Worm (Caenorhabditis elegans): ENCODE data around the gene clec-141.

The clec-141 gene

ce11 chrII:5423832-5424231, 16.4 kb upstream of the clec-141 start, which contains the start of gene F07F6.7 (continued):
- TF ChIP-seq lin-1 (GFP tag; IDR thresholded peaks at IDR 0.05), result no peak
- no peak for TF ChIP-seq D1046.2 (GFP tag; IDR thresholded peaks at IDR 0.05)
- TF ChIP-seq T20F7.1 (GFP tag; optimal IDR thresholded peaks at IDR 0.05), result peak; percentile 30
- no peak for TF ChIP-seq zip-11 (GFP tag; IDR thresholded peaks at IDR 0.05)
- no peak for TF ChIP-seq lin-29 (GFP tag; IDR thresholded peaks at IDR 0.05)
- TF ChIP-seq ztf-7 (tag; optimal IDR thresholded peaks at IDR 0.05), result no peak
- TF ChIP-seq zfp-2 (tag; optimal IDR thresholded peaks at IDR 0.05), result no peak
- TF ChIP-seq duxl-1 (tag; optimal IDR thresholded peaks at IDR 0.05; ENCODE audit: poor library complexity), result no peak
- no peak for TF ChIP-seq aha-1 (tag)
- no peak for TF ChIP-seq F26F4.8 (GFP tag; conservative IDR thresholded peaks at IDR 0.05)
- TF ChIP-seq pha-4 (GFP tag; IDR thresholded peaks at IDR 0.05), result no peak
- TF ChIP-seq pha-4 (tag; optimal IDR thresholded peaks at IDR 0.05), result no peak
- TF ChIP-seq ztf-11 (tag; optimal IDR thresholded peaks at IDR 0.05), result no peak
- TF ChIP-seq saeg-2 (GFP tag; IDR thresholded peaks at IDR 0.05), result no peak
- no peak for TF ChIP-seq F37D6.2 (tag; optimal IDR thresholded peaks at IDR 0.05)
- TF ChIP-seq ceh-32 (tag; optimal IDR thresholded peaks at IDR 0.05; ENCODE audit: poor library complexity), result no peak
- TF ChIP-seq mxl-3 (GFP tag; optimal IDR thresholded peaks at IDR 0.05), result no peak
- TF ChIP-seq daf-19 (GFP tag; conservative IDR thresholded peaks at IDR 0.05), result no peak
- TF ChIP-seq nhr-77 (tag; optimal IDR thresholded peaks at IDR 0.05), result no peak
- no peak for TF ChIP-seq zag-1 (tag; optimal IDR thresholded peaks at IDR 0.05)
- TF ChIP-seq Y75B8A.6 (GFP tag; IDR thresholded peaks at IDR 0.05), result no peak
- no peak for TF ChIP-seq arid-1 (GFP tag; conservative IDR thresholded peaks at IDR 0.05)

DNA sequence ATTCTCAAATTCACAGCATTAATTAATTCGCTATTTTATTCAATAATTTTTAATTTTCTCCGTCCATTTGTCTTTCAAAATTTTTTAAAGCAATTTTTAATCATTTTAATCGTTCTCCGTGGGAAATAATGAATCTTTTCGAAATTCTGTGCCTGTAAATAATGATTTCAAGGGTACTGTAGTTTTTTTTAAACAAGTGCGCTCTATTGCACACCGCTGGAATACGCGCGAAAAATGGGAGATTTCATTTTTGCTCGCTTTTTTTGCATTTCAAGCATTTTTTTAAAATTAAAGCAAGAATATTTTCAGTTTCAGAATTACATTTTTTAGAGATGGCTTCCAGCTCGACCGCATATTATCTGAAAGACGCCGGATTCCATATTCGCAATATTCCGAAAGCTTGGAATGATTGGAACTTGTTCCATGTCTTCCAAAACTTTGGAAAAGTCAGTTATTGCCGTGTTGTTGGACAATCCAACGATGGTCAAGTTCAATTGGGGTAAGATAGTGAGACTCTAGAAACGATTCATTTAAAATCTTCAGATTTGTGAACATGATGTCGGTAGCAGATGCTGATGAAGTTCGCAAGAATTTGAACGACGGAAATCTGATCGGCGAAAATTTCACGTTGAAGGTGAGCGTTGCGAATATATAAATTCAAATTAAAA, 13.6 kb upstream of the clec-141 start, which contains the start of gene tofu-6:
Gene tofu-6 (plus strand): TSS at position 302 of the 668 bp plus-strand sequence.
- TF ChIP-seq Y48G9A.11 (GFP tag; IDR thresholded peaks at IDR 0.05) (0 out of 2 replicates have a peak, but pooled peaks have one; percentile 56), unc-130 (GFP tag; optimal IDR thresholded peaks at IDR 0.05) (peak; percentile 53), lin-38 (GFP tag; IDR thresholded peaks at IDR 0.05) (peak; percentile 94), php-3 (GFP tag; IDR thresholded peaks at IDR 0.05) (no peak), ceh-28 (tag; optimal IDR thresholded peaks at IDR 0.05) (no peak), lsy-2 (tag; optimal IDR thresholded peaks at IDR 0.05) (peak in 1 of 2 experiments; percentile 92), mxl-3 (GFP tag; optimal IDR thresholded peaks at IDR 0.05) (no peak), F49E8.2 (tag; optimal IDR thresholded peaks at IDR 0.05; ENCODE audit: borderline replicate concordance) (peak; percentile 41), dpl-1 (GFP tag; optimal IDR thresholded peaks at IDR 0.05) (peak; percentile 45), aha-1 (tag) (peak; percentile 59)

- TF ChIP-seq unc-62 (GFP tag; optimal IDR thresholded peaks at IDR 0.05 in 1 of 2) (peak in 1 of 2 experiments; percentile 57), unc-62 (tag; optimal IDR thresholded peaks at IDR 0.05) (no peak), jun-1 (tag; optimal IDR thresholded peaks at IDR 0.05) (no peak)
Observed at ce11 chrII:5418929-5419328, 11.5 kb upstream of the clec-141 start, which contains the start of gene EEED8.15. Gene EEED8.15 (plus strand): TSS chrII:5419229.

DNA sequence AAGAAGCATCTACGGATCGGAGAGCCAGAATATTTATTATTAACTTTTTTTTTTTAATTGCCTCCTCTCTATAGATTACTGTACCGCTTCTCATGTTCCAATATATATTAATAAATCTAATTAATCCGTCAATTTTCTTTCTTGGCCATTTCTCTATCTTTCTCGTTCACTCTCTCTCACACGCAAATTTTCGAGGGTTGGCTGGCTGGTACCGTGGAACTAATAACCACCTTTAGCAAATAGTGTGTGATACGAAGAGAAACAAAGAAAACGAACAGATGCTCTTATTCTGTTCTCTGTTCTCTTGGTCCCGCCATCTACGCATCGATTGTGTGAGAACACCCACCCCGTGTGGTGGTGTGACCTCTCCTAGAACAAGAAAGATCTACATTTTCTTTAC, 10.9 kb upstream of the clec-141 start:
- no peak for TF ChIP-seq mdt-29 (GFP tag; IDR thresholded peaks at IDR 0.05)
- TF ChIP-seq nhr-77 (tag; optimal IDR thresholded peaks at IDR 0.05), result no peak

- TF ChIP-seq nhr-41 (GFP tag; IDR thresholded peaks at IDR 0.05) (no peak), ZK337.2 (GFP tag; IDR thresholded peaks at IDR 0.05) (no peak), nhr-11 (tag; optimal IDR thresholded peaks at IDR 0.05) (no peak), dmd-9 (GFP tag; IDR thresholded peaks at IDR 0.05) (no peak), lin-15B (tag; optimal IDR thresholded peaks at IDR 0.05) (no peak), ceh-28 (tag; optimal IDR thresholded peaks at IDR 0.05) (no peak), ceh-32 (tag; optimal IDR thresholded peaks at IDR 0.05; ENCODE audit: poor library complexity) (no peak), Y75B8A.6 (GFP tag; IDR thresholded peaks at IDR 0.05) (no peak), pha-4 (GFP tag; IDR thresholded peaks at IDR 0.05) (no peak), pha-4 (tag; optimal IDR thresholded peaks at IDR 0.05) (no peak), hlh-11 (tag; optimal IDR thresholded peaks at IDR 0.05) (no peak)
Observed at ce11 chrII:5417905-5418304, 10.5 kb upstream of the clec-141 start.
